Worm (Caenorhabditis elegans) whole organism, midembryonic: Measurements from ENCODE around the gene F10C2.7.

Source experiments
- cog-1 ChIP-seq: sonication (generic microtip); optimal IDR thresholded peaks from 2 replicates; lab custom pipeline; 2016; ENCODE audit warnings: missing genetic modification characterization, missing compliant biosample characterization
- klf-2 ChIP-seq: fragments of 200-800 bp; sonication (Bioruptor generic); conservative IDR thresholded peaks from 2 replicates; pipeline ENCODE4 v1.3.6; 2022; ENCODE audit warnings: missing genetic modification reagents, missing genetic modification characterization, missing compliant biosample characterization
- tab-1 ChIP-seq: fragments of 200-800 bp; sonication (Bioruptor generic); IDR thresholded peaks from 2 replicates; pipeline ENCODE4 v1.3.6; 2022; ENCODE audit warnings: missing genetic modification characterization, missing compliant biosample characterization
- ztf-29 ChIP-seq: fragments of 200-800 bp; sonication (Bioruptor generic); IDR thresholded peaks from 2 replicates; pipeline ENCODE4 v1.3.6; 2022; ENCODE audit warnings: missing genetic modification reagents, missing genetic modification characterization, missing compliant biosample characterization

- TF ChIP-seq tab-1 (GFP tag; lab: Robert Waterston, UW) = no peak
- TF ChIP-seq ztf-29 (GFP tag; lab: Robert Waterston, UW) = no peak
- no peak for TF ChIP-seq klf-2
- no peak for TF ChIP-seq cog-1 (tag; lab: Kevin White, UChicago)
Measured at ce11 chrV:12070419-12070818, 16.7 kb downstream of the F10C2.7 start, which contains the start of gene kmo-1.
